Worm (Caenorhabditis elegans) whole organism, young adult: ENCODE data around the gene C01G6.3.

Source experiments
- B0336.3 ChIP-seq: fragments of 200-800 bp; sonication (Bioruptor generic); IDR thresholded peaks from 2 replicates; pipeline ENCODE4 v1.3.6; 2022; ENCODE audit warnings: missing genetic modification characterization, missing compliant biosample characterization
- C06A6.2 ChIP-seq: fragments of 200-800 bp; sonication (Bioruptor generic); conservative IDR thresholded peaks from 2 replicates; pipeline ENCODE4 v1.3.6; 2022; ENCODE audit warnings: missing genetic modification characterization, missing compliant biosample characterization
- D2030.7 ChIP-seq: fragments of 200-800 bp; sonication (Bioruptor generic); IDR thresholded peaks from 2 replicates; pipeline ENCODE4 v1.3.6; 2022; ENCODE audit warnings: missing genetic modification reagents, missing genetic modification characterization, missing compliant biosample characterization
- F10E7.11 ChIP-seq: sonication (generic microtip); optimal IDR thresholded peaks from 2 replicates; lab custom pipeline; 2017; ENCODE audit warnings: mild to moderate bottlenecking, missing genetic modification characterization, moderate library complexity, missing compliant biosample characterization
- F22D6.2 ChIP-seq: sonication (generic microtip); optimal IDR thresholded peaks from 2 replicates; lab custom pipeline; 2016; ENCODE audit warnings: mild to moderate bottlenecking, missing genetic modification characterization, missing compliant biosample characterization
- K11D2.4 ChIP-seq: fragments of 200-800 bp; sonication (Bioruptor generic); IDR thresholded peaks from 2 replicates; pipeline ENCODE4 v1.3.6; 2022; ENCODE audit warnings: missing genetic modification reagents, missing genetic modification characterization, missing compliant biosample characterization
- K12H6.12 ChIP-seq: fragments of 200-800 bp; sonication (Bioruptor generic); optimal IDR thresholded peaks from 2 replicates; lab custom pipeline; 2018; ENCODE audit warnings: mild to moderate bottlenecking, missing genetic modification characterization, missing compliant biosample characterization
- Y67H2A.10 ChIP-seq: fragments of 200-800 bp; sonication (Bioruptor generic); conservative IDR thresholded peaks from 2 replicates; pipeline ENCODE4 v1.3.6; 2022; ENCODE audit warnings: missing genetic modification reagents, missing genetic modification characterization, missing compliant biosample characterization
- Y95B8A.8 ChIP-seq: fragments of 200-800 bp; sonication (Bioruptor generic); IDR thresholded peaks from 2 replicates; pipeline ENCODE4 v1.3.6; 2022; ENCODE audit warnings: missing genetic modification reagents, missing genetic modification characterization, missing compliant biosample characterization
- ZK185.1 ChIP-seq: sonication (generic microtip); optimal IDR thresholded peaks from 2 replicates; lab custom pipeline; 2016; ENCODE audit warnings: mild to moderate bottlenecking, missing genetic modification characterization, missing compliant biosample characterization; ENCODE audit not compliant: poor library complexity, severe bottlenecking
- attf-3 ChIP-seq: fragments of 200-800 bp; sonication (Bioruptor generic); conservative IDR thresholded peaks from 2 replicates; pipeline ENCODE4 v1.3.6; 2022; ENCODE audit warnings: missing genetic modification reagents, missing genetic modification characterization, missing compliant biosample characterization
- attf-5 ChIP-seq: fragments of 200-800 bp; sonication (Bioruptor generic); optimal IDR thresholded peaks from 2 replicates; lab custom pipeline; 2018; ENCODE audit warnings: mild to moderate bottlenecking, missing genetic modification characterization, missing compliant biosample characterization
- cebp-1 ChIP-seq, 2 experiments: fragments of 200-800 bp in 1 of 2; sonication (Bioruptor generic) in 1 of 2; sonication (generic microtip) in 1 of 2; IDR thresholded peaks in 1 of 2; optimal IDR thresholded peaks in 1 of 2; 2 replicates each; pipeline versions ENCODE4 v1.3.6 to Lab custom; 2017 to 2022; ENCODE audit warnings: missing compliant biosample characterization in 2 of 2, missing genetic modification characterization in 2 of 2, mild to moderate bottlenecking in 1 of 2, missing genetic modification reagents in 1 of 2, moderate library complexity in 1 of 2
- ceh-27 ChIP-seq: fragments of 200-800 bp; sonication (Bioruptor generic); optimal IDR thresholded peaks from 2 replicates; lab custom pipeline; 2018; ENCODE audit warnings: mild to moderate bottlenecking, missing genetic modification characterization, moderate library complexity, missing compliant biosample characterization
- ceh-40 ChIP-seq: fragments of 200-800 bp; sonication (Bioruptor generic); IDR thresholded peaks from 2 replicates; pipeline ENCODE4 v1.3.6; 2022; ENCODE audit warnings: missing genetic modification characterization, missing compliant biosample characterization
- ceh-79 ChIP-seq: sonication (generic microtip); optimal IDR thresholded peaks from 2 replicates; lab custom pipeline; 2017; ENCODE audit warnings: mild to moderate bottlenecking, missing genetic modification characterization, missing compliant biosample characterization
- chd-7 ChIP-seq: sonication (generic microtip); optimal IDR thresholded peaks from 2 replicates; lab custom pipeline; 2016; ENCODE audit warnings: mild to moderate bottlenecking, missing genetic modification characterization, moderate library complexity, missing compliant biosample characterization
- dox-1 ChIP-seq: fragments of 200-800 bp; sonication (Bioruptor generic); IDR thresholded peaks from 2 replicates; pipeline ENCODE4 v1.3.6; 2022; ENCODE audit warnings: missing genetic modification reagents, missing genetic modification characterization, missing compliant biosample characterization
- ekl-4 ChIP-seq: fragments of 200-800 bp; sonication (Bioruptor generic); IDR thresholded peaks from 2 replicates; pipeline ENCODE4 v1.3.6; 2022; ENCODE audit warnings: missing genetic modification reagents, missing genetic modification characterization, missing compliant biosample characterization
- hmg-1.2 ChIP-seq: fragments of 200-800 bp; sonication (Bioruptor generic); IDR thresholded peaks from 2 replicates; pipeline ENCODE4 v1.3.6; 2022; ENCODE audit warnings: missing genetic modification reagents, missing genetic modification characterization, missing compliant biosample characterization
- let-526 ChIP-seq: fragments of 200-800 bp; sonication (Bioruptor generic); IDR thresholded peaks from 2 replicates; pipeline ENCODE4 v1.3.6; 2022; ENCODE audit warnings: missing genetic modification reagents, missing genetic modification characterization, missing compliant biosample characterization
- let-607 ChIP-seq, 2 experiments: fragments of 200-800 bp in 1 of 2; sonication (Bioruptor generic) in 1 of 2; sonication (generic microtip) in 1 of 2; optimal IDR thresholded peaks; 2 replicates each; lab custom pipeline; 2016 to 2018; ENCODE audit warnings: mild to moderate bottlenecking in 2 of 2, missing compliant biosample characterization in 2 of 2, missing genetic modification characterization in 2 of 2, moderate library complexity in 2 of 2, missing genotype in 1 of 2
- lin-26 ChIP-seq: fragments of 200-800 bp; sonication (Bioruptor generic); IDR thresholded peaks from 2 replicates; pipeline ENCODE4 v1.3.6; 2022; ENCODE audit warnings: missing genetic modification reagents, missing genetic modification characterization, missing compliant biosample characterization
- lin-35 ChIP-seq, 3 experiments: fragments of 150-350 bp in 2 of 3; sonication (generic microtip) in 1 of 3; optimal IDR thresholded peaks; 2 replicates each; lab custom pipeline; 2014 to 2018; ENCODE audit warnings: missing biosample characterization in 3 of 3, missing genetic modification characterization in 3 of 3, missing genetic modification reagents in 3 of 3
- lin-40 ChIP-seq: sonication (generic microtip); optimal IDR thresholded peaks from 2 replicates; lab custom pipeline; 2016; ENCODE audit warnings: missing genetic modification characterization, mild to moderate bottlenecking, missing compliant biosample characterization, missing genotype, missing genetic modification reagents
- lin-54 ChIP-seq: fragments of 200-800 bp; sonication (Bioruptor generic); optimal IDR thresholded peaks from 2 replicates; lab custom pipeline; 2018; ENCODE audit warnings: mild to moderate bottlenecking, missing genetic modification characterization, missing compliant biosample characterization
- lir-1 ChIP-seq: fragments of 200-800 bp; sonication (Bioruptor generic); conservative IDR thresholded peaks from 2 replicates; pipeline ENCODE4 v1.3.6; 2022; ENCODE audit warnings: missing genetic modification reagents, missing genetic modification characterization, missing compliant biosample characterization
- madf-10 ChIP-seq: sonication (generic microtip); optimal IDR thresholded peaks from 2 replicates; lab custom pipeline; 2016; ENCODE audit warnings: mild to moderate bottlenecking, missing genetic modification characterization, missing compliant biosample characterization
- madf-3 ChIP-seq: fragments of 200-800 bp; sonication (Bioruptor generic); IDR thresholded peaks from 2 replicates; pipeline ENCODE4 v1.3.6; 2022; ENCODE audit warnings: missing genetic modification reagents, missing genetic modification characterization, missing compliant biosample characterization
- mcd-1 ChIP-seq: fragments of 200-800 bp; sonication (Bioruptor generic); IDR thresholded peaks from 2 replicates; pipeline ENCODE4 v1.3.6; 2022; ENCODE audit warnings: missing genetic modification reagents, missing genetic modification characterization, missing compliant biosample characterization
- mes-4 ChIP-seq: sonication (generic microtip); optimal IDR thresholded peaks from 2 replicates; lab custom pipeline; 2016; ENCODE audit warnings: missing genotype, missing genetic modification characterization, missing compliant biosample characterization
- nfyb-1 ChIP-seq: fragments of 200-800 bp; sonication (Bioruptor generic); IDR thresholded peaks from 2 replicates; pipeline ENCODE4 v1.3.6; 2022; ENCODE audit warnings: missing genetic modification reagents, missing genetic modification characterization, missing compliant biosample characterization
- nhr-120 ChIP-seq: fragments of 200-800 bp; sonication (Bioruptor generic); IDR thresholded peaks from 2 replicates; pipeline ENCODE4 v1.3.6; 2022; ENCODE audit warnings: missing genetic modification characterization, missing compliant biosample characterization
- nhr-80 ChIP-seq: sonication (generic microtip); optimal IDR thresholded peaks from 2 replicates; lab custom pipeline; 2016; ENCODE audit warnings: missing genetic modification characterization, missing compliant biosample characterization
- nhr-90 ChIP-seq: sonication (generic microtip); optimal IDR thresholded peaks from 2 replicates; lab custom pipeline; 2016; ENCODE audit warnings: missing genotype, mild to moderate bottlenecking, missing genetic modification characterization, missing compliant biosample characterization
- pbrm-1 ChIP-seq: fragments of 200-800 bp; sonication (Bioruptor generic); IDR thresholded peaks from 2 replicates; pipeline ENCODE4 v1.3.6; 2022; ENCODE audit warnings: missing genetic modification reagents, missing genetic modification characterization, missing compliant biosample characterization
- pha-4 ChIP-seq: fragments of 150-350 bp; sonication (generic microtip); optimal IDR thresholded peaks from 2 replicates; lab custom pipeline; 2014; ENCODE audit warnings: missing biosample characterization, missing genetic modification reagents, missing genetic modification characterization
- snpc-4 ChIP-seq, 5 experiments: fragments of 150-350 bp in 1 of 5; sonication (generic microtip) in 4 of 5; optimal IDR thresholded peaks; 2 replicates each; lab custom pipeline; 2014 to 2018; ENCODE audit warnings: missing genetic modification characterization in 5 of 5, missing biosample characterization in 3 of 5, antibody characterized with exemption in 2 of 5, mild to moderate bottlenecking in 2 of 5, missing compliant biosample characterization in 2 of 5, missing genotype in 2 of 5, moderate library complexity in 2 of 5, missing genetic modification reagents in 1 of 5
- somi-1 ChIP-seq: fragments of 200-800 bp; sonication (Bioruptor generic); optimal IDR thresholded peaks from 2 replicates; lab custom pipeline; 2018; ENCODE audit warnings: mild to moderate bottlenecking, missing genetic modification characterization, missing compliant biosample characterization
- tbp1 ChIP-seq: fragments of 200-800 bp; sonication (Bioruptor generic); optimal IDR thresholded peaks from 2 replicates; lab custom pipeline; 2018; ENCODE audit warnings: mild to moderate bottlenecking, missing genetic modification characterization, missing compliant biosample characterization
- tlf-1 ChIP-seq: fragments of 200-800 bp; sonication (Bioruptor generic); optimal IDR thresholded peaks from 2 replicates; lab custom pipeline; 2018; ENCODE audit warnings: mild to moderate bottlenecking, missing genetic modification characterization, missing compliant biosample characterization
- ztf-22 ChIP-seq: fragments of 200-800 bp; sonication (Bioruptor generic); optimal IDR thresholded peaks from 2 replicates; lab custom pipeline; 2018; ENCODE audit warnings: mild to moderate bottlenecking, missing genetic modification characterization, moderate library complexity, missing compliant biosample characterization
- ztf-26 ChIP-seq: sonication (generic microtip); optimal IDR thresholded peaks from 2 replicates; lab custom pipeline; 2017; ENCODE audit warnings: missing genetic modification characterization, missing compliant biosample characterization
- ztf-6 ChIP-seq: fragments of 200-800 bp; sonication (Bioruptor generic); IDR thresholded peaks from 2 replicates; pipeline ENCODE4 v1.3.6; 2022; ENCODE audit warnings: missing genetic modification reagents, missing genetic modification characterization, missing compliant biosample characterization

C01G6.3 gene

DNA sequence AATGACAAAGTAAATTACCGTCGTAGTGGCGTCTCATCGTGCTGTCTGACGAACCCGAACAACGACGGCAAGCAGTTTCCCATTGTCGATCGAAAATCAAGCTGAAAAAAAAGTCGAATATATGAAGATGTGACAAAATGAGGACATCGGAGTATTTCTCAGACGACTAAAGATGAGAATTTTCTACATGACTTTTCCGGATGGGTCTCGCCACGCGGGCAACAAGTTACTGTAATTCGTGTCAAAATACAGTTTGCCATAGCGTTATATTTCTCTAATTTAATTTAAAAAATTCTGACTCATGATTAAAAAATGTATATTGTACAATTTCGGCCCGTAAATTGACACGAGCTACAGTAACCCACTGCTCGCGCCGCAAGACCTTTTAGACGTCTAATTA lies 3.3 kb downstream of the C01G6.3 start, which contains the start of gene C01G6.4:
Gene C01G6.4, minus strand, starts transcription at position 101 of the 400 bp plus-strand sequence.
- TF ChIP-seq mcd-1 (GFP tag; lab: Robert Waterston, UW) (no peak), ztf-22 (GFP tag; lab: Kevin White, UChicago) (no peak)
- TF ChIP-seq, all 124 proteins: peak for 0

DNA sequence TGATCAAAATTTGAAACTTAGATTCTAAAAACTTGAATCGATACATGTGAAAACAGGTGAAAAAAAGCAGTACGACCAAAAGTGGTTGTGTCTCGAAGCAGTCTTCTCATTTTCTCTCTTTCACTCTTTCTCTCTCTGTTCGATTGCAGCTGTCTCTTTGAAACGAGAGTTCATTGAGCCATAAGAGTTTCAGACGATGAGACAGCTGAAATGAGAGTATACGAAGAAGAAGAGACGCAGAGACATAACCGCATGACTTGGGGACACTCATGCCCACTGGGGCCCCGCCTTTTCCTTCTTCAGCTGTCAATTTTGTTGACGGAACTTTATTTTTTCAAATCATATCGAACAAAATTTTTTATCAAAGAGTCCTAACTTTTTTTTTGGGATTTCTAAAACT lies 4.3 kb downstream of the C01G6.3 start:
- TF ChIP-seq mes-4 (tag; lab: Kevin White, UChicago), result no peak
- peak; percentile 88 for TF ChIP-seq lin-40 (tag; lab: Kevin White, UChicago)
- TF ChIP-seq K12H6.12 (tag; lab: Kevin White, UChicago), result peak; percentile 61
- TF ChIP-seq tbp1 (GFP tag; lab: Kevin White, UChicago), result peak; percentile 48
- peak; percentile 20 for TF ChIP-seq ztf-22 (GFP tag; lab: Kevin White, UChicago)
- peak; percentile 37 for TF ChIP-seq pha-4 (tag; lab: Kevin White, UChicago)
- TF ChIP-seq nhr-90 (tag; lab: Kevin White, UChicago), result peak; percentile 1
- TF ChIP-seq hmg-1.2 (GFP tag; lab: Robert Waterston, UW), result peak; percentile 98
- TF ChIP-seq lin-26 (GFP tag; lab: Robert Waterston, UW), result peak; percentile 71
- TF ChIP-seq nhr-80 (tag; lab: Kevin White, UChicago), result peak; percentile 81
- no peak for TF ChIP-seq ztf-6
- TF ChIP-seq C06A6.2, result 0 out of 2 replicates have a peak, but pooled peaks have one; percentile 47
- TF ChIP-seq mcd-1 (GFP tag; lab: Robert Waterston, UW), result peak; percentile 59
- no peak for TF ChIP-seq ceh-40 (GFP tag; lab: Robert Waterston, UW)
- peak; percentile 57; the same call in 1 of the 2 replicates for TF ChIP-seq madf-3 (GFP tag; lab: Robert Waterston, UW)
- peak in 1 of 3 experiments; percentile 65 for TF ChIP-seq lin-35 (GFP tag; optimal IDR thresholded peaks at IDR 0.05; lab: Kevin White, UChicago)
- peak; percentile 47 for TF ChIP-seq lin-54 (GFP tag; lab: Kevin White, UChicago)
- peak; percentile 49 for TF ChIP-seq madf-10 (tag; lab: Kevin White, UChicago)
- TF ChIP-seq tlf-1 (GFP tag; lab: Kevin White, UChicago), result peak; percentile 40
- peak; percentile 72 for TF ChIP-seq dox-1 (GFP tag; lab: Robert Waterston, UW)
- peak; percentile 62; the same call in 1 of the 2 replicates for TF ChIP-seq let-526 (GFP tag; lab: Robert Waterston, UW)
- TF ChIP-seq attf-3 (GFP tag; lab: Robert Waterston, UW), result 0 out of 2 replicates have a peak, but pooled peaks have one; percentile 36
- peak; percentile 75 for TF ChIP-seq somi-1 (GFP tag; lab: Kevin White, UChicago)
- peak; percentile 83 for TF ChIP-seq attf-5
- TF ChIP-seq F22D6.2 (tag; lab: Kevin White, UChicago), result peak; percentile 44
- TF ChIP-seq nfyb-1 (GFP tag; lab: Robert Waterston, UW), result peak; percentile 67; the same call in 1 of the 2 replicates
- no peak for TF ChIP-seq Y67H2A.10
- TF ChIP-seq D2030.7 (GFP tag; lab: Robert Waterston, UW), result no peak
- peak; percentile 79 for TF ChIP-seq ztf-26 (tag; lab: Kevin White, UChicago)
- TF ChIP-seq F10E7.11 (tag; lab: Kevin White, UChicago), result no peak
- TF ChIP-seq nhr-120 (GFP tag; lab: Robert Waterston, UW), result no peak
- TF ChIP-seq let-607 (tag; optimal IDR thresholded peaks at IDR 0.05; lab: Kevin White, UChicago), result peak; percentile 35 to 57
- peak; percentile 81 for TF ChIP-seq pbrm-1 (GFP tag; lab: Robert Waterston, UW)
- peak; percentile 82 for TF ChIP-seq chd-7 (tag; lab: Kevin White, UChicago)
- TF ChIP-seq cebp-1 (GFP tag; IDR thresholded peaks at IDR 0.05; lab: Robert Waterston, UW), result no peak
- peak; percentile 78 for TF ChIP-seq cebp-1 (tag; optimal IDR thresholded peaks at IDR 0.05; lab: Kevin White, UChicago)
- TF ChIP-seq Y95B8A.8 (GFP tag; lab: Robert Waterston, UW), result 0 out of 2 replicates have a peak, but pooled peaks have one; percentile 17
- TF ChIP-seq B0336.3 (GFP tag; lab: Robert Waterston, UW), result peak; percentile 61; the same call in 1 of the 2 replicates
- peak; percentile 70; the same call in 1 of the 2 replicates for TF ChIP-seq K11D2.4 (GFP tag; lab: Robert Waterston, UW)
- no peak for TF ChIP-seq snpc-4 (GFP tag; optimal IDR thresholded peaks at IDR 0.05; lab: Kevin White, UChicago)
- TF ChIP-seq snpc-4 (tag; optimal IDR thresholded peaks at IDR 0.05; lab: Kevin White, UChicago), result peak in 1 of 4 experiments; percentile 48
- no peak for TF ChIP-seq ceh-79 (tag; lab: Kevin White, UChicago)
- TF ChIP-seq ekl-4 (GFP tag; lab: Robert Waterston, UW), result peak; percentile 72
- TF ChIP-seq ZK185.1 (tag; lab: Kevin White, UChicago), result peak; percentile 74
- TF ChIP-seq ceh-27 (GFP tag; lab: Kevin White, UChicago), result peak; percentile 67
- TF ChIP-seq lir-1 (GFP tag; lab: Robert Waterston, UW), result peak; percentile 51; the same call in 1 of the 2 replicates
